Worm (Caenorhabditis elegans) whole organism, L2 larva: Measurements from ENCODE around the gene rcq-5.

Source experiments
- C34F6.9 ChIP-seq: fragments of 150-350 bp; optimal IDR thresholded peaks from 2 replicates; lab custom pipeline; 2014; ENCODE audit warnings: missing biosample characterization, missing genetic modification characterization
- F13H6.1 ChIP-seq: sonication (generic microtip); optimal IDR thresholded peaks from 2 replicates; lab custom pipeline; 2016; ENCODE audit warnings: missing genetic modification characterization, missing compliant biosample characterization
- R02D3.7 ChIP-seq: fragments of 150-350 bp; optimal IDR thresholded peaks from 2 replicates; lab custom pipeline; 2014; ENCODE audit warnings: missing biosample characterization, missing genetic modification characterization
- ZK546.5 ChIP-seq: sonication (generic microtip); optimal IDR thresholded peaks from 2 replicates; lab custom pipeline; 2017; ENCODE audit warnings: missing biosample characterization, missing genetic modification characterization
- aly-2 ChIP-seq: fragments of 150-350 bp; optimal IDR thresholded peaks from 2 replicates; lab custom pipeline; 2014; ENCODE audit warnings: missing biosample characterization, missing genetic modification characterization
- ama-1 ChIP-seq: fragments of 150-350 bp; optimal IDR thresholded peaks from 2 replicates; lab custom pipeline; 2018; ENCODE audit warnings: inconsistent platforms
- blmp-1 ChIP-seq: sonication (generic microtip); optimal IDR thresholded peaks from 2 replicates; lab custom pipeline; 2017; ENCODE audit warnings: missing genetic modification characterization, mild to moderate bottlenecking, missing compliant biosample characterization, antibody characterized with exemption, moderate library complexity; ENCODE audit not compliant: insufficient read depth
- ceh-16 ChIP-seq: fragments of 150-350 bp; optimal IDR thresholded peaks from 2 replicates; lab custom pipeline; 2014; ENCODE audit warnings: missing biosample characterization, missing genetic modification characterization
- crh-2 ChIP-seq: sonication (generic microtip); optimal IDR thresholded peaks from 2 replicates; lab custom pipeline; 2017; ENCODE audit warnings: missing biosample characterization, missing genetic modification characterization
- dmd-4 ChIP-seq: sonication (generic microtip); optimal IDR thresholded peaks from 2 replicates; lab custom pipeline; 2017; ENCODE audit warnings: missing biosample characterization, missing genetic modification characterization
- egl-27 ChIP-seq: sonication (generic microtip); optimal IDR thresholded peaks from 3 replicates; lab custom pipeline; 2017; ENCODE audit warnings: missing biosample characterization, missing genetic modification reagents, missing genetic modification characterization
- elt-1 ChIP-seq: fragments of 150-350 bp; optimal IDR thresholded peaks from 2 replicates; lab custom pipeline; 2014; ENCODE audit warnings: missing biosample characterization, missing genetic modification characterization
- elt-3 ChIP-seq: sonication (generic microtip); optimal IDR thresholded peaks from 2 replicates; lab custom pipeline; 2017; ENCODE audit warnings: missing biosample characterization, missing genetic modification characterization
- fos-1 ChIP-seq: fragments of 150-350 bp; optimal IDR thresholded peaks from 2 replicates; lab custom pipeline; 2014; ENCODE audit warnings: missing biosample characterization, missing genetic modification characterization
- gmeb-1 ChIP-seq: fragments of 150-350 bp; optimal IDR thresholded peaks from 2 replicates; lab custom pipeline; 2014; ENCODE audit warnings: missing biosample characterization, missing genetic modification characterization
- lin-13 ChIP-seq: fragments of 150-350 bp; optimal IDR thresholded peaks from 2 replicates; lab custom pipeline; 2014; ENCODE audit warnings: missing biosample characterization, missing genetic modification reagents, missing genetic modification characterization
- lsy-2 ChIP-seq, 2 experiments: fragments of 150-350 bp in 1 of 2; sonication (generic microtip) in 1 of 2; optimal IDR thresholded peaks; 2 replicates each; lab custom pipeline; 2014 to 2017; ENCODE audit warnings: missing biosample characterization in 2 of 2, missing genetic modification characterization in 2 of 2
- mdl-1 ChIP-seq, 2 experiments: fragments of 150-350 bp in 1 of 2; sonication (generic microtip) in 1 of 2; optimal IDR thresholded peaks; 2 replicates each; lab custom pipeline; 2017; ENCODE audit warnings: missing biosample characterization in 2 of 2, missing genetic modification characterization in 2 of 2
- nhr-10 ChIP-seq: sonication (generic microtip); optimal IDR thresholded peaks from 2 replicates; lab custom pipeline; 2017; ENCODE audit warnings: missing biosample characterization, missing genetic modification characterization
- nhr-11 ChIP-seq: fragments of 150-350 bp; optimal IDR thresholded peaks from 2 replicates; lab custom pipeline; 2014; ENCODE audit warnings: missing biosample characterization, missing genetic modification characterization
- nhr-129 ChIP-seq: fragments of 150-350 bp; optimal IDR thresholded peaks from 2 replicates; lab custom pipeline; 2014; ENCODE audit warnings: missing biosample characterization, missing genetic modification characterization
- nhr-21 ChIP-seq: fragments of 150-350 bp; optimal IDR thresholded peaks from 2 replicates; lab custom pipeline; 2014; ENCODE audit warnings: missing biosample characterization, missing genetic modification characterization
- nhr-23 ChIP-seq: fragments of 150-350 bp; optimal IDR thresholded peaks from 2 replicates; lab custom pipeline; 2014; ENCODE audit warnings: missing biosample characterization, missing genetic modification reagents, missing genetic modification characterization
- nhr-25 ChIP-seq: fragments of 150-350 bp; sonication (generic microtip); optimal IDR thresholded peaks from 3 replicates; lab custom pipeline; 2014; ENCODE audit warnings: missing biosample characterization, missing genetic modification characterization
- nhr-6 ChIP-seq: fragments of 150-350 bp; optimal IDR thresholded peaks from 2 replicates; lab custom pipeline; 2014; ENCODE audit warnings: missing biosample characterization, missing genetic modification characterization
- peb-1 ChIP-seq: fragments of 150-350 bp; optimal IDR thresholded peaks from 2 replicates; lab custom pipeline; 2014; ENCODE audit warnings: missing biosample characterization, missing genetic modification characterization
- sem-4 ChIP-seq: fragments of 150-350 bp; optimal IDR thresholded peaks from 2 replicates; lab custom pipeline; 2014; ENCODE audit warnings: missing biosample characterization, missing genetic modification reagents, missing genetic modification characterization
- sma-3 ChIP-seq: sonication (generic microtip); optimal IDR thresholded peaks from 2 replicates; lab custom pipeline; 2016; ENCODE audit warnings: missing genetic modification reagents, missing genetic modification characterization, missing compliant biosample characterization
- sma-9 ChIP-seq, 2 experiments: fragments of 150-350 bp in 1 of 2; sonication (generic microtip) in 1 of 2; optimal IDR thresholded peaks; 2 replicates each; lab custom pipeline; 2014 to 2016; ENCODE audit warnings: missing genetic modification characterization in 2 of 2, mild to moderate bottlenecking in 1 of 2, missing biosample characterization in 1 of 2, missing compliant biosample characterization in 1 of 2, missing genetic modification reagents in 1 of 2, moderate library complexity in 1 of 2
- unc-62 ChIP-seq: fragments of 150-350 bp; optimal IDR thresholded peaks from 2 replicates; lab custom pipeline; 2014; ENCODE audit warnings: missing biosample characterization, missing genetic modification reagents, missing genetic modification characterization
- zag-1 ChIP-seq: fragments of 150-350 bp; optimal IDR thresholded peaks from 2 replicates; lab custom pipeline; 2014; ENCODE audit warnings: missing biosample characterization, missing genetic modification characterization
- ztf-11 ChIP-seq: sonication (generic microtip); optimal IDR thresholded peaks from 2 replicates; lab custom pipeline; 2017; ENCODE audit warnings: missing biosample characterization, missing genetic modification characterization
- ztf-4 ChIP-seq: fragments of 150-350 bp; optimal IDR thresholded peaks from 2 replicates; lab custom pipeline; 2014; ENCODE audit warnings: missing biosample characterization, missing genetic modification characterization

The rcq-5 gene

ce11 chrIII:4101016-4101415, 43.2 kb upstream of the rcq-5 start:
- no peak for TF ChIP-seq nhr-11 (tag; lab: Kevin White, UChicago)
- no peak for TF ChIP-seq blmp-1 (tag; lab: Kevin White, UChicago)
- TF ChIP-seq dmd-4 (tag; lab: Kevin White, UChicago), result no peak
- no peak for TF ChIP-seq zag-1 (tag; lab: Kevin White, UChicago)
- no peak for TF ChIP-seq nhr-10 (tag; lab: Kevin White, UChicago)
- peak; percentile 14 for TF ChIP-seq sma-9 (GFP tag; optimal IDR thresholded peaks at IDR 0.05; lab: Kevin White, UChicago)
- TF ChIP-seq sma-9 (tag; optimal IDR thresholded peaks at IDR 0.05; lab: Kevin White, UChicago), result no peak
- peak; percentile 10 for TF ChIP-seq sma-3
- TF ChIP-seq R02D3.7, result no peak
- TF ChIP-seq lsy-2 (tag; optimal IDR thresholded peaks at IDR 0.05; lab: Kevin White, UChicago), result no peak
- TF ChIP-seq ztf-11, result no peak
- no peak for TF ChIP-seq C34F6.9 (tag; lab: Kevin White, UChicago)
- TF ChIP-seq, all 48 proteins: peak for 2

ce11 chrIII:4099884-4100596, 42.3 kb upstream of the rcq-5 start:
- TF ChIP-seq sma-3 (peak; percentile 85), nhr-23 (tag; lab: Kevin White, UChicago) (no peak), aly-2 (tag; lab: Kevin White, UChicago) (no peak), nhr-6 (peak; percentile 23), elt-1 (tag; lab: Kevin White, UChicago) (no peak), mdl-1 (tag; optimal IDR thresholded peaks at IDR 0.05; lab: Kevin White, UChicago) (peak in 1 of 2 experiments; percentile 55), ceh-16 (tag; lab: Kevin White, UChicago) (peak; percentile 38), crh-2 (tag; lab: Kevin White, UChicago) (peak; percentile 45), lin-13 (GFP tag; lab: Kevin White, UChicago) (peak; percentile 60), unc-62 (GFP tag; lab: Kevin White, UChicago) (no peak), nhr-10 (tag; lab: Kevin White, UChicago) (peak; percentile 30), zag-1 (tag; lab: Kevin White, UChicago) (no peak), F13H6.1 (peak; percentile 26), peb-1 (tag; lab: Kevin White, UChicago) (no peak), blmp-1 (tag; lab: Kevin White, UChicago) (peak; percentile 94), elt-3 (tag; lab: Kevin White, UChicago) (no peak), nhr-11 (tag; lab: Kevin White, UChicago) (no peak), sma-9 (GFP tag; optimal IDR thresholded peaks at IDR 0.05; lab: Kevin White, UChicago) (peak; percentile 79), sma-9 (tag; optimal IDR thresholded peaks at IDR 0.05; lab: Kevin White, UChicago) (peak; percentile 37), ztf-4 (tag; lab: Kevin White, UChicago) (peak; percentile 86), ZK546.5 (tag; lab: Kevin White, UChicago) (no peak), sem-4 (tag; lab: Kevin White, UChicago) (peak; percentile 67), egl-27 (tag; lab: Kevin White, UChicago) (peak; percentile 79), ama-1 (lab: Kevin White, UChicago) (no peak), nhr-21 (tag; lab: Kevin White, UChicago) (peak; percentile 87), fos-1 (tag; lab: Kevin White, UChicago) (peak; percentile 50), nhr-129 (tag; lab: Kevin White, UChicago) (peak; percentile 78), lsy-2 (tag; optimal IDR thresholded peaks at IDR 0.05; lab: Kevin White, UChicago) (peak in 1 of 2 experiments; percentile 74), C34F6.9 (tag; lab: Kevin White, UChicago) (peak; percentile 75), nhr-25 (tag; lab: Kevin White, UChicago) (peak; percentile 88), gmeb-1 (peak; percentile 46)

- TF ChIP-seq ama-1 (lab: Kevin White, UChicago) (peak; percentile 11), sma-9 (GFP tag; optimal IDR thresholded peaks at IDR 0.05; lab: Kevin White, UChicago) (no peak), sma-9 (tag; optimal IDR thresholded peaks at IDR 0.05; lab: Kevin White, UChicago) (no peak)
Measured at ce11 chrIII:4098751-4099150, 41.0 kb upstream of the rcq-5 start.

- no peak for TF ChIP-seq ama-1 (lab: Kevin White, UChicago)
Measured at ce11 chrIII:4098107-4098620, 40.4 kb upstream of the rcq-5 start, which contains the start of gene rei-1. Gene rei-1 (minus strand): TSS chrIII:4098190.
